Comparison of ENCODE assay signal across 2 worm cellular contexts in the genomic region with DNA sequence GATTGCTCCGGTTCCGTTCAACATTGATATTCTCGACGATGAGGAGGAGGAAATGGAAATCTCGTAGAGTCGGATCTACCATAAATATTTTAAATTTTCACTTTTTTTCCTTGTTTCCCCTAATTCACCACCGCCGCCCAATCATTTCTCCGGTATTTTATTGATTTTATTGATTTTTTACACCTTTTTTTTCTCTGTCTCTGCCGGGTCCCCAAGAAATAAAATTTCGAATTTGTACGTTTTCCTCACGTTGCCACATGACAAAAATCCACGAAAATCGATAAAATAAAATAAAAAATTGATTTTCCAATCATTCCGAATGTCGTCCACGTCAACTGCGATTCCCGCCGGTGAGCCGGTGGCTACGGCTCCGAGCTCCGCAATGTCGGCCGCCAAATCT.
TF ChIP-seq lines count a peak whose summit lies in the region.

A gene (plus strand): TSS at position 301 of the 400 bp plus-strand sequence.

TF ChIP-seq in whole organism, midembryonic, 9 proteins besides CTCF, POLR2A, EP300 and RAD21:
- TF ChIP-seq T22C8.4 (GFP tag; IDR thresholded peaks at IDR 0.05; lab: Robert Waterston, UW): peak; percentile 20; the same call in 1 of the 2 replicates
- no peak for TF ChIP-seq flt-1 (GFP tag; IDR thresholded peaks at IDR 0.05; lab: Robert Waterston, UW)
TF ChIP-seq in whole organism, midembryonic: peak in this region for 1.

TF ChIP-seq in whole organism, young adult, 124 proteins besides CTCF, POLR2A, EP300 and RAD21:
- 0 out of 2 replicates have a peak, but pooled peaks have one; percentile 21 for TF ChIP-seq zfh-2 (GFP tag; conservative IDR thresholded peaks at IDR 0.05; lab: Robert Waterston, UW)
- TF ChIP-seq B0019.2 (GFP tag; conservative IDR thresholded peaks at IDR 0.05; lab: Robert Waterston, UW): no peak
